Worm (Caenorhabditis elegans): ENCODE results near the gene mrps-22.

- TF ChIP-seq nhr-12 (tag; optimal IDR thresholded peaks at IDR 0.05) (no peak), egl-27 (tag; optimal IDR thresholded peaks at IDR 0.05) (peak; percentile 75 to 94), nhr-237 (tag; optimal IDR thresholded peaks at IDR 0.05) (peak; percentile 92), unc-62 (GFP tag; optimal IDR thresholded peaks at IDR 0.05) (no peak), jun-1 (tag; optimal IDR thresholded peaks at IDR 0.05) (peak; percentile 95), nhr-76 (tag; optimal IDR thresholded peaks at IDR 0.05) (no peak), xbp-1 (tag; optimal IDR thresholded peaks at IDR 0.05) (peak; percentile 90), snpc-4 (tag; optimal IDR thresholded peaks at IDR 0.05) (peak; percentile 77)
Measured at ce11 chrII:10551985-10552736, 30.3 kb upstream of the mrps-22 start.
